Worm (Caenorhabditis elegans) whole organism, late embryonic: ENCODE data around the gene Y16B4A.2.

Experiments
- F13H6.1 ChIP-seq: sonication (generic microtip); optimal IDR thresholded peaks from 2 replicates; lab custom pipeline; 2016; ENCODE audit warnings: missing genetic modification characterization, missing compliant biosample characterization
- Y22D7AL.16 ChIP-seq: sonication (generic microtip); optimal IDR thresholded peaks from 2 replicates; lab custom pipeline; 2016; ENCODE audit warnings: missing genetic modification characterization, missing compliant biosample characterization
- ahr-1 ChIP-seq: sonication (generic microtip); optimal IDR thresholded peaks from 2 replicates; lab custom pipeline; 2016; ENCODE audit warnings: missing genetic modification characterization, missing compliant biosample characterization
- ceh-14 ChIP-seq: sonication (generic microtip); optimal IDR thresholded peaks from 2 replicates; lab custom pipeline; 2016; ENCODE audit warnings: missing genotype, missing genetic modification characterization, missing compliant biosample characterization
- ceh-18 ChIP-seq: sonication (generic microtip); optimal IDR thresholded peaks from 2 replicates; lab custom pipeline; 2016; ENCODE audit warnings: missing genetic modification characterization, missing compliant biosample characterization
- ceh-19 ChIP-seq: fragments of 200-800 bp; sonication (Bioruptor generic); optimal IDR thresholded peaks from 2 replicates; lab custom pipeline; 2018; ENCODE audit warnings: mild to moderate bottlenecking, missing genetic modification characterization, missing compliant biosample characterization
- ceh-22 ChIP-seq: sonication (generic microtip); optimal IDR thresholded peaks from 2 replicates; lab custom pipeline; 2017; ENCODE audit warnings: missing biosample characterization, missing genetic modification characterization
- ceh-30 ChIP-seq: fragments of 150-350 bp; optimal IDR thresholded peaks from 2 replicates; lab custom pipeline; 2014; ENCODE audit warnings: missing biosample characterization, missing genetic modification characterization
- ceh-31 ChIP-seq: sonication (generic microtip); optimal IDR thresholded peaks from 2 replicates; lab custom pipeline; 2016; ENCODE audit warnings: missing genetic modification characterization, missing compliant biosample characterization
- ceh-34 ChIP-seq: sonication (generic microtip); optimal IDR thresholded peaks from 2 replicates; lab custom pipeline; 2016; ENCODE audit warnings: mild to moderate bottlenecking, missing genetic modification characterization, missing compliant biosample characterization
- ceh-6 ChIP-seq: fragments of 200-800 bp; sonication (Bioruptor generic); optimal IDR thresholded peaks from 2 replicates; lab custom pipeline; 2018; ENCODE audit warnings: mild to moderate bottlenecking, missing genetic modification characterization, missing compliant biosample characterization
- che-1 ChIP-seq: sonication (generic microtip); optimal IDR thresholded peaks from 2 replicates; lab custom pipeline; 2016; ENCODE audit warnings: mild to moderate bottlenecking, missing genetic modification characterization, missing compliant biosample characterization
- dmd-4 ChIP-seq: sonication (generic microtip); optimal IDR thresholded peaks from 2 replicates; lab custom pipeline; 2016; ENCODE audit warnings: borderline replicate concordance, missing genetic modification characterization, missing compliant biosample characterization
- elt-2 ChIP-seq: sonication (generic microtip); optimal IDR thresholded peaks from 2 replicates; lab custom pipeline; 2016; ENCODE audit warnings: missing genetic modification reagents, missing genetic modification characterization, missing compliant biosample characterization
- ets-4 ChIP-seq: sonication (generic microtip); optimal IDR thresholded peaks from 2 replicates; lab custom pipeline; 2016; ENCODE audit warnings: missing genetic modification characterization, missing compliant biosample characterization
- fkh-10 ChIP-seq: fragments of 150-350 bp; optimal IDR thresholded peaks from 2 replicates; lab custom pipeline; 2014; ENCODE audit warnings: missing biosample characterization, missing genetic modification reagents, missing genetic modification characterization
- fkh-6 ChIP-seq: sonication (generic microtip); optimal IDR thresholded peaks from 2 replicates; lab custom pipeline; 2016; ENCODE audit warnings: missing genetic modification characterization, missing compliant biosample characterization
- hlh-13 ChIP-seq: fragments of 200-800 bp; sonication (Bioruptor generic); optimal IDR thresholded peaks from 2 replicates; lab custom pipeline; 2018; ENCODE audit warnings: mild to moderate bottlenecking, missing genetic modification characterization, missing compliant biosample characterization
- hlh-30 ChIP-seq: sonication (generic microtip); optimal IDR thresholded peaks from 2 replicates; lab custom pipeline; 2017; ENCODE audit warnings: antibody characterized with exemption, missing genetic modification characterization, missing compliant biosample characterization; ENCODE audit not compliant: insufficient read depth
- hlh-6 ChIP-seq: sonication (generic microtip); optimal IDR thresholded peaks from 2 replicates; lab custom pipeline; 2016; ENCODE audit warnings: missing genotype, missing genetic modification characterization, missing compliant biosample characterization
- hlh-8 ChIP-seq: sonication (generic microtip); optimal IDR thresholded peaks from 2 replicates; lab custom pipeline; 2016; ENCODE audit warnings: missing genotype, missing genetic modification characterization, missing compliant biosample characterization
- lin-11 ChIP-seq: fragments of 200-800 bp; sonication (Bioruptor generic); optimal IDR thresholded peaks from 2 replicates; lab custom pipeline; 2018; ENCODE audit warnings: mild to moderate bottlenecking, missing genetic modification characterization, missing compliant biosample characterization
- madf-2 ChIP-seq: sonication (generic microtip); optimal IDR thresholded peaks from 2 replicates; lab custom pipeline; 2017; ENCODE audit warnings: missing genetic modification characterization, missing compliant biosample characterization
- nfya-1 ChIP-seq: sonication (generic microtip); optimal IDR thresholded peaks from 2 replicates; lab custom pipeline; 2017; ENCODE audit warnings: missing genetic modification characterization, mild to moderate bottlenecking, missing compliant biosample characterization, antibody characterized with exemption, moderate library complexity
- nhr-11 ChIP-seq: fragments of 150-350 bp; optimal IDR thresholded peaks from 2 replicates; lab custom pipeline; 2014; ENCODE audit warnings: missing biosample characterization, missing genetic modification characterization
- nhr-232 ChIP-seq: sonication (generic microtip); optimal IDR thresholded peaks from 2 replicates; lab custom pipeline; 2016; ENCODE audit warnings: missing genetic modification characterization, missing compliant biosample characterization
- odd-2 ChIP-seq: sonication (generic microtip); optimal IDR thresholded peaks from 2 replicates; lab custom pipeline; 2017; ENCODE audit warnings: antibody characterized with exemption, mild to moderate bottlenecking, missing genetic modification characterization, missing compliant biosample characterization
- pag-3 ChIP-seq: sonication (generic microtip); optimal IDR thresholded peaks from 2 replicates; lab custom pipeline; 2016; ENCODE audit warnings: missing compliant biosample characterization, missing genetic modification characterization, borderline replicate concordance
- pat-9 ChIP-seq: fragments of 200-800 bp; sonication (Bioruptor generic); optimal IDR thresholded peaks from 2 replicates; lab custom pipeline; 2018; ENCODE audit warnings: mild to moderate bottlenecking, missing genetic modification characterization, moderate library complexity, missing compliant biosample characterization
- pha-2 ChIP-seq: sonication (generic microtip); optimal IDR thresholded peaks from 2 replicates; lab custom pipeline; 2017; ENCODE audit warnings: mild to moderate bottlenecking, missing genetic modification characterization, missing compliant biosample characterization
- pros-1 ChIP-seq: fragments of 150-350 bp; optimal IDR thresholded peaks from 2 replicates; lab custom pipeline; 2014; ENCODE audit warnings: missing biosample characterization, missing genetic modification reagents, missing genetic modification characterization
- rnt-1 ChIP-seq: sonication (generic microtip); optimal IDR thresholded peaks from 2 replicates; lab custom pipeline; 2016; ENCODE audit warnings: missing genetic modification characterization, missing compliant biosample characterization
- sdc-2 ChIP-seq: sonication (generic microtip); optimal IDR thresholded peaks from 2 replicates; lab custom pipeline; 2016; ENCODE audit warnings: missing genotype, missing genetic modification characterization, missing compliant biosample characterization
- sox-2 ChIP-seq: fragments of 200-800 bp; sonication (Bioruptor generic); IDR thresholded peaks from 2 replicates; pipeline ENCODE4 v1.3.6; 2022; ENCODE audit warnings: missing genetic modification reagents, missing genetic modification characterization, missing compliant biosample characterization
- tbx-2 ChIP-seq: sonication (generic microtip); optimal IDR thresholded peaks from 2 replicates; lab custom pipeline; 2016; ENCODE audit warnings: missing genetic modification characterization, missing compliant biosample characterization
- ttx-3 ChIP-seq: sonication (generic microtip); optimal IDR thresholded peaks from 2 replicates; lab custom pipeline; 2016; ENCODE audit warnings: missing genetic modification reagents, missing genetic modification characterization, missing compliant biosample characterization
- unc-3 ChIP-seq, 2 experiments: fragments of 200-800 bp in 1 of 2; sonication (Bioruptor generic) in 1 of 2; sonication (generic microtip) in 1 of 2; conservative IDR thresholded peaks in 1 of 2; optimal IDR thresholded peaks in 1 of 2; 2 replicates each; pipeline versions ENCODE4 v1.3.6 to Lab custom; 2016 to 2022; ENCODE audit warnings: missing compliant biosample characterization in 2 of 2, missing genetic modification characterization in 2 of 2, missing genetic modification reagents in 1 of 2
- unc-42 ChIP-seq: sonication (generic microtip); optimal IDR thresholded peaks from 2 replicates; lab custom pipeline; 2016; ENCODE audit warnings: missing genotype, missing genetic modification characterization, missing compliant biosample characterization
- unc-55 ChIP-seq: sonication (generic microtip); optimal IDR thresholded peaks from 2 replicates; lab custom pipeline; 2017; ENCODE audit warnings: missing biosample characterization, missing genetic modification reagents, missing genetic modification characterization
- unc-86 ChIP-seq: sonication (generic microtip); optimal IDR thresholded peaks from 2 replicates; lab custom pipeline; 2016; ENCODE audit warnings: missing genetic modification characterization, missing compliant biosample characterization
- zip-5 ChIP-seq: sonication (generic microtip); optimal IDR thresholded peaks from 2 replicates; lab custom pipeline; 2016; ENCODE audit warnings: missing genetic modification characterization, missing compliant biosample characterization

Gene Y16B4A.2

ce11 chrX:14746948-14747347, 24.7 kb downstream of the Y16B4A.2 start, which contains the start of gene C05G5.2 (continued):
- peak; percentile 3 for TF ChIP-seq lin-11
- peak; percentile 68 for TF ChIP-seq sdc-2
- peak; percentile 65 for TF ChIP-seq ceh-14 (tag; lab: Kevin White, UChicago)
- TF ChIP-seq pha-2 (tag; lab: Kevin White, UChicago), result peak; percentile 11
- TF ChIP-seq ets-4, result peak; percentile 5

- TF ChIP-seq Y22D7AL.16 (tag; lab: Kevin White, UChicago) (no peak), nhr-11 (no peak)
Measured at ce11 chrX:14745218-14745617, 26.4 kb downstream of the Y16B4A.2 start.

- no peak for TF ChIP-seq zip-5 (tag; lab: Kevin White, UChicago)
- TF ChIP-seq elt-2, result peak; percentile 0
- no peak for TF ChIP-seq fkh-10 (GFP tag; lab: Kevin White, UChicago)
Measured at ce11 chrX:14744496-14744895, 27.2 kb downstream of the Y16B4A.2 start.

- TF ChIP-seq hlh-6 (tag; lab: Kevin White, UChicago), result no peak
- no peak for TF ChIP-seq tbx-2 (tag; lab: Kevin White, UChicago)
Measured at ce11 chrX:14743780-14744179, 27.9 kb downstream of the Y16B4A.2 start, which contains the start of gene C05G5.7. Gene C05G5.7, minus strand, starts transcription at chrX:14743780.

- TF ChIP-seq nfya-1 (tag; lab: Kevin White, UChicago) (no peak), hlh-6 (tag; lab: Kevin White, UChicago) (no peak), madf-2 (no peak), tbx-2 (tag; lab: Kevin White, UChicago) (no peak), ceh-18 (tag; lab: Kevin White, UChicago) (no peak), hlh-30 (tag; lab: Kevin White, UChicago) (no peak), ceh-19 (GFP tag; lab: Kevin White, UChicago) (no peak), unc-42 (no peak), hlh-13 (GFP tag; lab: Kevin White, UChicago) (no peak), rnt-1 (tag; lab: Kevin White, UChicago) (no peak), odd-2 (tag; lab: Kevin White, UChicago) (no peak), nhr-232 (tag; lab: Kevin White, UChicago) (no peak), ceh-6 (GFP tag; lab: Kevin White, UChicago) (no peak), ceh-22 (tag; lab: Kevin White, UChicago) (no peak), pros-1 (tag; lab: Kevin White, UChicago) (no peak), ahr-1 (no peak), ceh-31 (no peak), unc-3 (GFP tag; conservative IDR thresholded peaks at IDR 0.05; lab: Robert Waterston, UW) (no peak), unc-3 (tag; optimal IDR thresholded peaks at IDR 0.05; lab: Kevin White, UChicago) (no peak), unc-86 (tag; lab: Kevin White, UChicago) (no peak)
Measured at ce11 chrX:14743210-14743609, 28.4 kb downstream of the Y16B4A.2 start.

ce11 chrX:14740019-14740418, 31.6 kb downstream of the Y16B4A.2 start, which contains the start of gene C05G5.1:
Gene C05G5.1, minus strand, starts transcription at chrX:14740119.
- TF ChIP-seq fkh-10 (GFP tag; lab: Kevin White, UChicago) (no peak), ceh-30 (no peak), ceh-18 (tag; lab: Kevin White, UChicago) (no peak)

- TF ChIP-seq fkh-6 (tag; lab: Kevin White, UChicago), result no peak
- TF ChIP-seq ceh-6 (GFP tag; lab: Kevin White, UChicago), result no peak
- no peak for TF ChIP-seq ttx-3 (tag; lab: Kevin White, UChicago)
- TF ChIP-seq tbx-2 (tag; lab: Kevin White, UChicago), result no peak
- TF ChIP-seq ets-4, result no peak
- TF ChIP-seq F13H6.1 (tag; lab: Kevin White, UChicago), result no peak
- no peak for TF ChIP-seq sox-2
- no peak for TF ChIP-seq hlh-8
- no peak for TF ChIP-seq ceh-34 (tag; lab: Kevin White, UChicago)
- TF ChIP-seq unc-55 (GFP tag; lab: Kevin White, UChicago), result no peak
- no peak for TF ChIP-seq unc-42
- TF ChIP-seq dmd-4, result no peak
- TF ChIP-seq che-1 (tag; lab: Kevin White, UChicago), result no peak
- TF ChIP-seq pag-3 (tag; lab: Kevin White, UChicago), result no peak
- no peak for TF ChIP-seq fkh-10 (GFP tag; lab: Kevin White, UChicago)
- TF ChIP-seq rnt-1 (tag; lab: Kevin White, UChicago), result no peak
- no peak for TF ChIP-seq pat-9
Measured at ce11 chrX:14739466-14739865, 32.2 kb downstream of the Y16B4A.2 start.
